Worm (Caenorhabditis elegans): Measurements from ENCODE around the gene K12D12.5.

K12D12.5 gene

ce11 chrII:11836554-11837218 is 24.1 kb upstream of the K12D12.5 start (continued):
- TF ChIP-seq T26A8.4 (GFP tag; IDR thresholded peaks at IDR 0.05) (no peak), zfp-2 (tag; optimal IDR thresholded peaks at IDR 0.05) (no peak), arid-1 (GFP tag; conservative IDR thresholded peaks at IDR 0.05) (no peak), dve-1 (tag; optimal IDR thresholded peaks at IDR 0.05; ENCODE audit: insufficient read depth) (peak; percentile 37), vab-7 (GFP tag; IDR thresholded peaks at IDR 0.05) (no peak), unc-62 (GFP tag; optimal IDR thresholded peaks at IDR 0.05 in 1 of 2) (no peak), unc-62 (tag; optimal IDR thresholded peaks at IDR 0.05) (no peak), pha-4 (GFP tag; IDR thresholded peaks at IDR 0.05) (no peak), pha-4 (tag; optimal IDR thresholded peaks at IDR 0.05) (no peak), unc-130 (GFP tag; optimal IDR thresholded peaks at IDR 0.05) (no peak), duxl-1 (tag; optimal IDR thresholded peaks at IDR 0.05; ENCODE audit: poor library complexity) (no peak), dpl-1 (GFP tag; optimal IDR thresholded peaks at IDR 0.05) (no peak), gei-8 (GFP tag; optimal IDR thresholded peaks at IDR 0.05) (peak; percentile 51), lir-3 (tag; optimal IDR thresholded peaks at IDR 0.05) (no peak), snpc-1.2 (GFP tag; IDR thresholded peaks at IDR 0.05) (no peak), lin-39 (tag; optimal IDR thresholded peaks at IDR 0.05) (no peak), snpc-4 (tag; optimal IDR thresholded peaks at IDR 0.05) (no peak), mes-2 (tag; optimal IDR thresholded peaks at IDR 0.05; ENCODE audit: poor library complexity, severe bottlenecking) (no peak), ceh-44 (GFP tag; IDR thresholded peaks at IDR 0.05) (no peak), dmd-6 (GFP tag; IDR thresholded peaks at IDR 0.05) (peak; percentile 55), ctbp-1 (GFP tag; IDR thresholded peaks at IDR 0.05) (no peak), php-3 (GFP tag; IDR thresholded peaks at IDR 0.05) (0 out of 2 replicates have a peak, but pooled peaks have one; percentile 35), daf-8 (GFP tag; IDR thresholded peaks at IDR 0.05) (no peak), tag-97 (GFP tag; IDR thresholded peaks at IDR 0.05) (no peak), tra-1 (GFP tag; IDR thresholded peaks at IDR 0.05) (peak; percentile 54; the same call in 1 of the 2 replicates), nhr-77 (tag; optimal IDR thresholded peaks at IDR 0.05) (no peak), egl-43 (GFP tag; IDR thresholded peaks at IDR 0.05) (no peak), attf-4 (tag; optimal IDR thresholded peaks at IDR 0.05) (no peak), ceh-62 (tag; optimal IDR thresholded peaks at IDR 0.05) (no peak), lin-38 (GFP tag; IDR thresholded peaks at IDR 0.05) (no peak), cey-2 (tag; optimal IDR thresholded peaks at IDR 0.05; ENCODE audit: borderline replicate concordance, insufficient read depth) (no peak), skn-1 (tag; optimal IDR thresholded peaks at IDR 0.05) (no peak), daf-16 (GFP tag; optimal IDR thresholded peaks at IDR 0.05) (no peak), daf-16 (tag; optimal IDR thresholded peaks at IDR 0.05) (peak; percentile 3), nhr-6 (tag; optimal IDR thresholded peaks at IDR 0.05) (no peak), hif-1 (tag; optimal IDR thresholded peaks at IDR 0.05) (no peak), egl-27 (tag; optimal IDR thresholded peaks at IDR 0.05) (no peak), aha-1 (tag) (no peak), lin-13 (GFP tag; optimal IDR thresholded peaks at IDR 0.05) (no peak), hlh-11 (tag; optimal IDR thresholded peaks at IDR 0.05) (peak; percentile 83), ceh-82 (tag; optimal IDR thresholded peaks at IDR 0.05) (no peak), ZK546.5 (tag; optimal IDR thresholded peaks at IDR 0.05) (no peak), dmd-8 (GFP tag; IDR thresholded peaks at IDR 0.05) (no peak), madf-9 (GFP tag; conservative IDR thresholded peaks at IDR 0.05) (no peak), ztf-7 (tag; optimal IDR thresholded peaks at IDR 0.05) (no peak), nhr-42 (GFP tag; IDR thresholded peaks at IDR 0.05) (no peak), nhr-102 (tag; optimal IDR thresholded peaks at IDR 0.05) (no peak), F10B5.3 (tag; optimal IDR thresholded peaks at IDR 0.05) (no peak), ZK337.2 (GFP tag; IDR thresholded peaks at IDR 0.05) (no peak), daf-12 (tag; optimal IDR thresholded peaks at IDR 0.05) (no peak), mxl-3 (GFP tag; optimal IDR thresholded peaks at IDR 0.05) (peak; percentile 12)
